Fruit fly (Drosophila melanogaster) whole organism, embryonic: ENCODE results near the gene bin.

Experiments used
- ATbp ChIP-seq: fragments of 200-800 bp; sonication (Bioruptor generic); optimal IDR thresholded peaks from 2 replicates; lab custom pipeline; 2017; ENCODE audit warnings: missing biosample characterization, mild to moderate bottlenecking, missing genetic modification characterization, missing genetic modification reagents
- Atf3 ChIP-seq: fragments of 200-800 bp; sonication (Bioruptor generic); optimal IDR thresholded peaks from 3 replicates; lab custom pipeline; 2016; ENCODE audit warnings: missing biosample characterization, missing genetic modification characterization
- Blimp-1 ChIP-seq: fragments of 200-800 bp; sonication (Bioruptor generic); optimal IDR thresholded peaks from 3 replicates; lab custom pipeline; 2018; ENCODE audit warnings: missing biosample characterization, missing genetic modification characterization, mild to moderate bottlenecking, moderate library complexity, missing genetic modification reagents
- CG12391 ChIP-seq: fragments of 200-800 bp; sonication (Bioruptor generic); optimal IDR thresholded peaks from 3 replicates; lab custom pipeline; 2018; ENCODE audit warnings: missing biosample characterization, mild to moderate bottlenecking, missing genetic modification characterization, moderate library complexity
- CG12744 ChIP-seq: fragments of 200-800 bp; sonication (Bioruptor generic); optimal IDR thresholded peaks from 2 replicates; lab custom pipeline; 2016; ENCODE audit warnings: missing biosample characterization, missing genetic modification characterization
- CG1529 ChIP-seq: fragments of 200-800 bp; sonication (Bioruptor generic); optimal IDR thresholded peaks from 3 replicates; lab custom pipeline; 2018; ENCODE audit warnings: missing biosample characterization, missing genetic modification characterization
- CG15479 ChIP-seq: fragments of 200-800 bp; sonication (Bioruptor generic); optimal IDR thresholded peaks from 3 replicates; lab custom pipeline; 2019; ENCODE audit warnings: missing biosample characterization, mild to moderate bottlenecking, missing genetic modification characterization, moderate library complexity
- CG1647 ChIP-seq: fragments of 200-800 bp; sonication (Bioruptor generic); optimal IDR thresholded peaks from 3 replicates; lab custom pipeline; 2016; ENCODE audit warnings: missing biosample characterization, missing genetic modification characterization
- CG17328 ChIP-seq: fragments of 200-800 bp; sonication (Bioruptor generic); IDR thresholded peaks from 2 replicates; pipeline ENCODE4 v1.3.6; 2022; ENCODE audit warnings: missing biosample characterization, missing genetic modification characterization
- CG18011 ChIP-seq: fragments of 200-800 bp; sonication (Bioruptor generic); optimal IDR thresholded peaks from 2 replicates; lab custom pipeline; 2017; ENCODE audit warnings: missing biosample characterization, missing genetic modification characterization, mild to moderate bottlenecking, moderate library complexity, missing genotype
- CG2678 ChIP-seq: fragments of 200-800 bp; sonication (Bioruptor generic); optimal IDR thresholded peaks from 3 replicates; lab custom pipeline; 2019; ENCODE audit warnings: missing biosample characterization, mild to moderate bottlenecking, missing genetic modification characterization, moderate library complexity
- CG31224 ChIP-seq: fragments of 200-800 bp; sonication (Bioruptor generic); IDR thresholded peaks from 2 replicates; pipeline ENCODE4 v1.3.6; 2022; ENCODE audit warnings: missing biosample characterization, missing genetic modification characterization
- CG5245 ChIP-seq: fragments of 200-800 bp; sonication (Bioruptor generic); optimal IDR thresholded peaks from 3 replicates; lab custom pipeline; 2016; ENCODE audit warnings: missing biosample characterization, missing genetic modification characterization
- CG6683 ChIP-seq: fragments of 200-800 bp; sonication (Bioruptor generic); optimal IDR thresholded peaks from 2 replicates; lab custom pipeline; 2017; ENCODE audit warnings: missing biosample characterization, mild to moderate bottlenecking, missing genetic modification characterization, missing genetic modification reagents
- CG6689 ChIP-seq: fragments of 200-800 bp; sonication (Bioruptor generic); IDR thresholded peaks from 2 replicates; pipeline ENCODE4 v1.3.6; 2022; ENCODE audit warnings: missing biosample characterization, missing genetic modification characterization
- CG7745 ChIP-seq: fragments of 200-800 bp; sonication (Bioruptor generic); optimal IDR thresholded peaks from 2 replicates; lab custom pipeline; 2018; ENCODE audit warnings: missing biosample characterization, mild to moderate bottlenecking, missing genetic modification characterization, moderate library complexity
- CG9727 ChIP-seq: fragments of 200-800 bp; sonication (Bioruptor generic); optimal IDR thresholded peaks from 3 replicates; lab custom pipeline; 2017; ENCODE audit warnings: missing biosample characterization, mild to moderate bottlenecking, missing genetic modification characterization
- CG9876 ChIP-seq: fragments of 200-800 bp; sonication (Bioruptor generic); optimal IDR thresholded peaks from 2 replicates; lab custom pipeline; 2016; ENCODE audit warnings: missing biosample characterization, missing genetic modification characterization
- Dad ChIP-seq: fragments of 200-800 bp; sonication (Bioruptor generic); optimal IDR thresholded peaks from 3 replicates; lab custom pipeline; 2016; ENCODE audit warnings: missing biosample characterization, missing genetic modification characterization
- Doc3 ChIP-seq: fragments of 200-800 bp; sonication (Bioruptor generic); IDR thresholded peaks from 3 replicates; pipeline ENCODE4 v1.3.6; 2022; ENCODE audit warnings: missing biosample characterization, missing genetic modification characterization; ENCODE audit not compliant: partially characterized antibody
- Dp ChIP-seq: fragments of 200-800 bp; sonication (Bioruptor generic); optimal IDR thresholded peaks from 2 replicates; lab custom pipeline; 2018; ENCODE audit warnings: missing biosample characterization, mild to moderate bottlenecking, missing genetic modification characterization, moderate library complexity
- Dref ChIP-seq: fragments of 200-800 bp; sonication (Bioruptor generic); IDR thresholded peaks from 2 replicates; pipeline ENCODE4 v1.3.6; 2022; ENCODE audit warnings: missing biosample characterization, missing genetic modification characterization
- Fer1 ChIP-seq: fragments of 200-800 bp; sonication (Bioruptor generic); optimal IDR thresholded peaks from 2 replicates; lab custom pipeline; 2017; ENCODE audit warnings: missing biosample characterization, mild to moderate bottlenecking, missing genetic modification characterization
- Fer3 ChIP-seq: fragments of 200-800 bp; sonication (Bioruptor generic); optimal IDR thresholded peaks from 2 replicates; lab custom pipeline; 2018; ENCODE audit warnings: missing biosample characterization, mild to moderate bottlenecking, missing genetic modification characterization, moderate library complexity
- GATAe ChIP-seq: fragments of 200-800 bp; sonication (Bioruptor generic); conservative IDR thresholded peaks from 2 replicates; pipeline ENCODE4 v1.3.6; 2022; ENCODE audit warnings: missing biosample characterization, missing genetic modification characterization
- Hr39 ChIP-seq: fragments of >200 bp; optimal IDR thresholded peaks from 2 replicates; lab custom pipeline; 2017
- Kr ChIP-seq: fragments of 200-800 bp; sonication (Bioruptor generic); optimal IDR thresholded peaks from 2 replicates; lab custom pipeline; 2017; ENCODE audit warnings: missing biosample characterization, mild to moderate bottlenecking, missing genetic modification characterization
- MESR4 ChIP-seq: fragments of 200-800 bp; sonication (Bioruptor generic); optimal IDR thresholded peaks from 2 replicates; lab custom pipeline; 2018; ENCODE audit warnings: missing biosample characterization, mild to moderate bottlenecking, missing genetic modification characterization, moderate library complexity
- NFAT ChIP-seq: fragments of 200-800 bp; sonication (Bioruptor generic); IDR thresholded peaks from 2 replicates; pipeline ENCODE4 v1.3.6; 2022; ENCODE audit warnings: missing biosample characterization, missing genetic modification characterization
- Pdp1 ChIP-seq, 2 experiments: fragments of 200-800 bp; sonication (Bioruptor generic); optimal IDR thresholded peaks; 3 replicates each; lab custom pipeline; 2016; ENCODE audit warnings: missing biosample characterization in 2 of 2, missing genetic modification characterization in 2 of 2, mild to moderate bottlenecking in 1 of 2, moderate library complexity in 1 of 2
- Taf1 ChIP-seq: fragments of 200-800 bp; sonication (Bioruptor generic); IDR thresholded peaks from 2 replicates; pipeline ENCODE4 v1.3.6; 2022; ENCODE audit warnings: missing biosample characterization, missing genetic modification characterization
- Xrp1 ChIP-seq: fragments of 200-800 bp; sonication (Bioruptor generic); IDR thresholded peaks from 2 replicates; pipeline ENCODE4 v1.3.6; 2022; ENCODE audit warnings: missing biosample characterization, missing genetic modification characterization
- ato ChIP-seq: fragments of 200-800 bp; sonication (Bioruptor generic); IDR thresholded peaks from 2 replicates; pipeline ENCODE4 v1.3.6; 2022; ENCODE audit warnings: missing biosample characterization, missing genetic modification characterization; ENCODE audit not compliant: partially characterized antibody
- chm ChIP-seq: fragments of 200-800 bp; sonication (Bioruptor generic); IDR thresholded peaks from 2 replicates; pipeline ENCODE4 v1.3.6; 2022; ENCODE audit warnings: missing biosample characterization, missing genetic modification characterization
- corto ChIP-seq: fragments of 200-800 bp; sonication (Bioruptor generic); optimal IDR thresholded peaks from 2 replicates; lab custom pipeline; 2016; ENCODE audit warnings: missing biosample characterization, mild to moderate bottlenecking, missing genetic modification characterization, moderate library complexity
- crol ChIP-seq: fragments of 200-800 bp; sonication (Bioruptor generic); IDR thresholded peaks from 2 replicates; pipeline ENCODE4 v1.3.6; 2022; ENCODE audit warnings: missing biosample characterization, missing genetic modification characterization
- cwo ChIP-seq: fragments of 200-800 bp; sonication (Bioruptor generic); optimal IDR thresholded peaks from 3 replicates; lab custom pipeline; 2017; ENCODE audit warnings: missing biosample characterization, missing genetic modification characterization, mild to moderate bottlenecking, moderate library complexity, missing genetic modification reagents
- dmrt11E ChIP-seq: fragments of 200-800 bp; sonication (Bioruptor generic); optimal IDR thresholded peaks from 3 replicates; lab custom pipeline; 2018; ENCODE audit warnings: missing biosample characterization, mild to moderate bottlenecking, missing genetic modification characterization, moderate library complexity
- gro ChIP-seq: fragments of 200-800 bp; sonication (Bioruptor generic); optimal IDR thresholded peaks from 2 replicates; lab custom pipeline; 2016; ENCODE audit warnings: missing biosample characterization, missing genetic modification characterization
- h ChIP-seq: fragments of >200 bp; optimal IDR thresholded peaks from 2 replicates; lab custom pipeline; 2017
- hb ChIP-seq: fragments of 200-800 bp; sonication (Bioruptor generic); IDR thresholded peaks from 3 replicates; pipeline ENCODE4 v1.3.6; 2022; ENCODE audit warnings: missing biosample characterization, missing genetic modification characterization; ENCODE audit not compliant: partially characterized antibody
- klu ChIP-seq: fragments of 200-800 bp; sonication (Bioruptor generic); IDR thresholded peaks from 2 replicates; pipeline ENCODE4 v1.3.6; 2022; ENCODE audit warnings: missing biosample characterization, missing genetic modification characterization
- lola ChIP-seq, 3 experiments: fragments of >200 bp in 2 of 3; fragments of 200-800 bp in 1 of 3; sonication (Bioruptor generic) in 1 of 3; optimal IDR thresholded peaks; 2 replicates each; lab custom pipeline; 2017 to 2019; ENCODE audit warnings: missing biosample characterization in 3 of 3, missing genetic modification characterization in 3 of 3, mild to moderate bottlenecking in 1 of 3, moderate library complexity in 1 of 3
- pum ChIP-seq: fragments of 200-800 bp; sonication (Bioruptor generic); optimal IDR thresholded peaks from 2 replicates; lab custom pipeline; 2016; ENCODE audit warnings: missing biosample characterization, missing genetic modification characterization
- scrt ChIP-seq: fragments of 200-800 bp; sonication (Bioruptor generic); optimal IDR thresholded peaks from 2 replicates; lab custom pipeline; 2018; ENCODE audit warnings: missing biosample characterization, mild to moderate bottlenecking, missing genetic modification characterization, moderate library complexity
- sisA ChIP-seq: fragments of 200-800 bp; sonication (Bioruptor generic); IDR thresholded peaks from 2 replicates; pipeline ENCODE4 v1.3.6; 2022; ENCODE audit warnings: missing biosample characterization, missing genetic modification characterization
- sug ChIP-seq: fragments of 200-800 bp; optimal IDR thresholded peaks from 2 replicates; lab custom pipeline; 2019; ENCODE audit warnings: missing biosample characterization, mild to moderate bottlenecking, missing genetic modification characterization, moderate library complexity
- toy ChIP-seq: fragments of 200-800 bp; sonication (Bioruptor generic); IDR thresholded peaks from 2 replicates; pipeline ENCODE4 v1.3.6; 2022; ENCODE audit warnings: missing biosample characterization, missing genetic modification characterization
- trem ChIP-seq: fragments of 200-800 bp; optimal IDR thresholded peaks from 3 replicates; lab custom pipeline; 2019; ENCODE audit warnings: missing biosample characterization, mild to moderate bottlenecking, missing genetic modification characterization, moderate library complexity

bin gene

DNA sequence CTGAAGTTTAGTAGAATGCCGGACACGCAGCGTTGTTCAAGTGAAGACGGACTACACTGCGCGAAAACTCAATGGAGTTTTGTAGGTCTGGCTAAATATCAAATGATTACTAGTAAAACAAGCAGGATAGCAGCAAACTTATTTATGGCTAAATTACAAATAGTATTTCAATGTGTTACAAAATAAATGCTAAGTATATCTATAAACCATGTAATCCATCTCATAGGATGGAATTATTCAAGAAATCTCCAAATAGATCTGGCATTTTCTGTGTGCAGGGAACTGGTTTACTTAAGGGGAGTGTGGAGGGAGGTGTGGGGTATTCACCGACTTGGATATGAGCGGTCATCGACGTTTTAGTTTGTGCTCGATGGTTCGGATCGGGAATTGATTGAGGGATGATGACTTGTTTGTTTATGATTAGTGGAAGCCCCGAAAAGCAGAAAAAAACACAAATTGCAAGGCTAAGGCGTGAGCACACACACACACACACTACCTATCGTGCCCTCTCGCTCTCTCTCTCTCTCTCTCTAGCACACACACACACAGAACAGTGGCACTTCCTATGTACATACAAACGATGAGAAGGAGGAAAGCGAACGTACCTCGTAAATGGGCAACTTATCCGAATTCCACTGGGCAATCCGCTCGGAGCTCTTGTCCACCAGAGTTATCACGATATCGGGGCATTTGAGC, 26.5 kb upstream of the bin start (continued):
- TF ChIP-seq CG1647 (peak; percentile 65), CG6689 (GFP tag; lab: Robert Waterston, UW) (peak; percentile 81), Taf1 (GFP tag; lab: Robert Waterston, UW) (peak; percentile 40; the same call in 1 of the 2 replicates), Pdp1 (GFP tag; optimal IDR thresholded peaks at IDR 0.05; lab: Kevin White, UChicago) (peak; percentile 74 to 75), scrt (GFP tag; lab: Kevin White, UChicago) (peak; percentile 55), CG6683 (peak; percentile 68), GATAe (no peak), CG9876 (GFP tag; lab: Kevin White, UChicago) (peak; percentile 56), Hr39 (lab: Kevin White, UChicago) (no peak), dmrt11E (peak; percentile 85), corto (GFP tag; lab: Kevin White, UChicago) (no peak), hb (GFP tag; lab: Robert Waterston, UW) (no peak), CG31224 (GFP tag; lab: Robert Waterston, UW) (peak; percentile 50), ato (GFP tag; lab: Robert Waterston, UW) (no peak), gro (GFP tag; lab: Kevin White, UChicago) (peak; percentile 54), Doc3 (GFP tag; lab: Robert Waterston, UW) (no peak), CG7745 (tag; lab: Kevin White, UChicago) (no peak), CG17328 (peak; percentile 63), Dp (no peak), h (lab: Kevin White, UChicago) (no peak), Dad (peak; percentile 22), Dref (GFP tag; lab: Robert Waterston, UW) (no peak), trem (tag; lab: Kevin White, UChicago) (peak; percentile 70), CG12391 (tag; lab: Kevin White, UChicago) (peak; percentile 90), toy (GFP tag; lab: Robert Waterston, UW) (no peak), klu (GFP tag; lab: Robert Waterston, UW) (peak; percentile 39; the same call in 1 of the 2 replicates), Atf3 (GFP tag; lab: Kevin White, UChicago) (peak; percentile 39), Xrp1 (GFP tag; lab: Robert Waterston, UW) (peak; percentile 91), CG2678 (tag; lab: Kevin White, UChicago) (peak; percentile 89), CG1529 (GFP tag; lab: Kevin White, UChicago) (peak; percentile 77), cwo (GFP tag; lab: Kevin White, UChicago) (peak; percentile 64), pum (GFP tag; lab: Kevin White, UChicago) (peak; percentile 70), sug (tag; lab: Kevin White, UChicago) (no peak), NFAT (GFP tag; lab: Robert Waterston, UW) (0 out of 2 replicates have a peak, but pooled peaks have one; percentile 37), CG18011 (GFP tag; lab: Kevin White, UChicago) (peak; percentile 60), Fer1 (GFP tag; lab: Kevin White, UChicago) (peak; percentile 78), crol (GFP tag; lab: Robert Waterston, UW) (peak; percentile 88), Blimp-1 (peak; percentile 82), Kr (GFP tag; lab: Kevin White, UChicago) (no peak), CG5245 (GFP tag; lab: Kevin White, UChicago) (peak; percentile 64), MESR4 (GFP tag; lab: Kevin White, UChicago) (peak; percentile 1), chm (GFP tag; lab: Robert Waterston, UW) (peak; percentile 58; the same call in 1 of the 2 replicates), ATbp (GFP tag; lab: Kevin White, UChicago) (peak; percentile 76), CG15479 (GFP tag; lab: Kevin White, UChicago) (no peak), CG12744 (GFP tag; lab: Kevin White, UChicago) (peak; percentile 41), lola (GFP tag; optimal IDR thresholded peaks at IDR 0.05; lab: Kevin White, UChicago) (peak in 1 of 3 experiments; percentile 88), sisA (GFP tag; lab: Robert Waterston, UW) (peak; percentile 72), Fer3 (tag; lab: Kevin White, UChicago) (peak; percentile 80), CG9727 (peak; percentile 84)
